Fruit fly (Drosophila melanogaster) whole organism, embryonic: ENCODE results near the gene CG14853.

Experiments
- ATbp ChIP-seq: fragments of 200-800 bp; sonication (Bioruptor generic); optimal IDR thresholded peaks from 2 replicates; lab custom pipeline; 2017; ENCODE audit warnings: missing biosample characterization, mild to moderate bottlenecking, missing genetic modification characterization, missing genetic modification reagents
- Ada2b ChIP-seq: fragments of 200-800 bp; sonication (Bioruptor generic); IDR thresholded peaks from 2 replicates; pipeline ENCODE4 v1.3.6; 2022; ENCODE audit warnings: missing biosample characterization, missing genetic modification characterization
- Bteb2 ChIP-seq: fragments of 200-800 bp; sonication (Bioruptor generic); optimal IDR thresholded peaks from 2 replicates; lab custom pipeline; 2016; ENCODE audit warnings: missing biosample characterization, missing genetic modification characterization
- CG10209 ChIP-seq: fragments of 200-800 bp; sonication (Bioruptor generic); optimal IDR thresholded peaks from 3 replicates; lab custom pipeline; 2017; ENCODE audit warnings: missing biosample characterization, mild to moderate bottlenecking, missing genetic modification characterization, missing genetic modification reagents
- CG10267 ChIP-seq: fragments of 200-800 bp; sonication (Bioruptor generic); optimal IDR thresholded peaks from 2 replicates; lab custom pipeline; 2018; ENCODE audit warnings: missing biosample characterization, mild to moderate bottlenecking, missing genetic modification characterization, moderate library complexity
- CG12155 ChIP-seq: fragments of 200-800 bp; sonication (Bioruptor generic); optimal IDR thresholded peaks from 3 replicates; lab custom pipeline; 2016; ENCODE audit warnings: missing biosample characterization, missing genetic modification characterization
- CG14014 ChIP-seq: fragments of 200-800 bp; sonication (Bioruptor generic); IDR thresholded peaks from 2 replicates; pipeline ENCODE4 v1.3.6; 2022; ENCODE audit warnings: missing biosample characterization, missing genetic modification characterization
- CG30403 ChIP-seq: fragments of 200-800 bp; sonication (Bioruptor generic); optimal IDR thresholded peaks from 3 replicates; lab custom pipeline; 2016; ENCODE audit warnings: missing biosample characterization, missing genetic modification characterization
- CG3065 ChIP-seq: fragments of 200-800 bp; sonication (Bioruptor generic); optimal IDR thresholded peaks from 2 replicates; lab custom pipeline; 2016; ENCODE audit warnings: missing biosample characterization, missing genetic modification characterization
- CG33557 ChIP-seq: fragments of 200-800 bp; sonication (Bioruptor generic); optimal IDR thresholded peaks from 2 replicates; lab custom pipeline; 2019; ENCODE audit warnings: missing biosample characterization, mild to moderate bottlenecking, missing genetic modification characterization, moderate library complexity
- CG3407 ChIP-seq: fragments of 200-800 bp; sonication (Bioruptor generic); optimal IDR thresholded peaks from 2 replicates; lab custom pipeline; 2018; ENCODE audit warnings: missing biosample characterization, mild to moderate bottlenecking, missing genetic modification characterization
- CG4424 ChIP-seq: fragments of 200-800 bp; sonication (Bioruptor generic); optimal IDR thresholded peaks from 3 replicates; lab custom pipeline; 2016; ENCODE audit warnings: missing biosample characterization, missing genetic modification characterization
- CG4707 ChIP-seq: fragments of 200-800 bp; sonication (Bioruptor generic); optimal IDR thresholded peaks from 2 replicates; lab custom pipeline; 2018; ENCODE audit warnings: missing biosample characterization, mild to moderate bottlenecking, missing genetic modification characterization, moderate library complexity
- CG4730 ChIP-seq: fragments of 200-800 bp; sonication (Bioruptor generic); IDR thresholded peaks from 2 replicates; pipeline ENCODE4 v1.3.6; 2022; ENCODE audit warnings: missing biosample characterization, missing genetic modification characterization
- CG7786 ChIP-seq: fragments of 200-800 bp; sonication (Bioruptor generic); optimal IDR thresholded peaks from 2 replicates; lab custom pipeline; 2016; ENCODE audit warnings: missing biosample characterization, missing genetic modification characterization
- CrebB ChIP-seq: fragments of 200-800 bp; sonication (Bioruptor generic); optimal IDR thresholded peaks from 3 replicates; lab custom pipeline; 2018; ENCODE audit warnings: missing biosample characterization, mild to moderate bottlenecking, missing genetic modification characterization
- Drgx ChIP-seq: fragments of 200-800 bp; sonication (Bioruptor generic); IDR thresholded peaks from 2 replicates; pipeline ENCODE4 v1.3.6; 2022; ENCODE audit warnings: missing biosample characterization, missing genetic modification characterization
- ERR ChIP-seq: fragments of 200-800 bp; sonication (Bioruptor generic); optimal IDR thresholded peaks from 2 replicates; lab custom pipeline; 2016; ENCODE audit warnings: missing biosample characterization, missing genetic modification characterization
- Nf-YA ChIP-seq: fragments of 200-800 bp; sonication (Bioruptor generic); IDR thresholded peaks from 2 replicates; pipeline ENCODE4 v1.3.6; 2022; ENCODE audit warnings: missing biosample characterization, missing genetic modification characterization
- Pdp1 ChIP-seq, 2 experiments: fragments of 200-800 bp; sonication (Bioruptor generic); optimal IDR thresholded peaks; 3 replicates each; lab custom pipeline; 2016; ENCODE audit warnings: missing biosample characterization in 2 of 2, missing genetic modification characterization in 2 of 2, mild to moderate bottlenecking in 1 of 2, moderate library complexity in 1 of 2
- Tbp ChIP-seq: fragments of >200 bp; optimal IDR thresholded peaks from 2 replicates; lab custom pipeline; 2018; ENCODE audit warnings: missing biosample characterization, missing genetic modification characterization
- ab ChIP-seq: fragments of 200-800 bp; sonication (Bioruptor generic); optimal IDR thresholded peaks from 2 replicates; lab custom pipeline; 2016; ENCODE audit warnings: missing biosample characterization, missing genetic modification characterization
- ap ChIP-seq: fragments of 200-800 bp; sonication (Bioruptor generic); IDR thresholded peaks from 2 replicates; pipeline ENCODE4 v1.3.6; 2022; ENCODE audit warnings: missing biosample characterization, missing genetic modification characterization
- ara ChIP-seq: fragments of 200-800 bp; sonication (Bioruptor generic); IDR thresholded peaks from 2 replicates; pipeline ENCODE4 v1.3.6; 2022; ENCODE audit warnings: missing biosample characterization, missing genetic modification characterization
- bcd ChIP-seq: fragments of 200-800 bp; sonication (Bioruptor generic); optimal IDR thresholded peaks from 2 replicates; lab custom pipeline; 2017; ENCODE audit warnings: missing biosample characterization, mild to moderate bottlenecking, missing genetic modification characterization
- bsh ChIP-seq, 2 experiments: fragments of 200-800 bp; sonication (Bioruptor generic); optimal IDR thresholded peaks; 2 replicates each; lab custom pipeline; 2017 to 2018; ENCODE audit warnings: mild to moderate bottlenecking in 2 of 2, missing biosample characterization in 2 of 2, missing genetic modification characterization in 2 of 2, moderate library complexity in 1 of 2
- chm ChIP-seq: fragments of 200-800 bp; sonication (Bioruptor generic); IDR thresholded peaks from 2 replicates; pipeline ENCODE4 v1.3.6; 2022; ENCODE audit warnings: missing biosample characterization, missing genetic modification characterization
- chn ChIP-seq: fragments of 200-800 bp; sonication (Bioruptor generic); optimal IDR thresholded peaks from 2 replicates; lab custom pipeline; 2016; ENCODE audit warnings: missing biosample characterization, missing genetic modification characterization
- dysf ChIP-seq: fragments of 200-800 bp; sonication (Bioruptor generic); IDR thresholded peaks from 3 replicates; pipeline ENCODE4 v1.3.6; 2022; ENCODE audit warnings: missing biosample characterization, missing genetic modification characterization
- esg ChIP-seq: fragments of 200-800 bp; sonication (Bioruptor generic); conservative IDR thresholded peaks from 2 replicates; pipeline ENCODE4 v1.3.6; 2022; ENCODE audit warnings: missing biosample characterization, missing genetic modification characterization
- fd3F ChIP-seq: fragments of 200-800 bp; sonication (Bioruptor generic); optimal IDR thresholded peaks from 2 replicates; lab custom pipeline; 2018; ENCODE audit warnings: missing biosample characterization, mild to moderate bottlenecking, missing genetic modification characterization, moderate library complexity
- fd96Cb ChIP-seq: fragments of 200-800 bp; sonication (Bioruptor generic); optimal IDR thresholded peaks from 2 replicates; lab custom pipeline; 2018; ENCODE audit warnings: missing biosample characterization, mild to moderate bottlenecking, missing genetic modification characterization, moderate library complexity
- gcm ChIP-seq: fragments of 200-800 bp; sonication (Bioruptor generic); optimal IDR thresholded peaks from 2 replicates; lab custom pipeline; 2019; ENCODE audit warnings: missing biosample characterization, mild to moderate bottlenecking, missing genetic modification characterization, moderate library complexity
- jigr1 ChIP-seq: fragments of 200-800 bp; sonication (Bioruptor generic); IDR thresholded peaks from 3 replicates; pipeline ENCODE4 v1.3.6; 2022; ENCODE audit warnings: missing biosample characterization, missing genetic modification characterization
- lola ChIP-seq, 3 experiments: fragments of >200 bp in 2 of 3; fragments of 200-800 bp in 1 of 3; sonication (Bioruptor generic) in 1 of 3; optimal IDR thresholded peaks; 2 replicates each; lab custom pipeline; 2017 to 2019; ENCODE audit warnings: missing biosample characterization in 3 of 3, missing genetic modification characterization in 3 of 3, mild to moderate bottlenecking in 1 of 3, moderate library complexity in 1 of 3
- mirr ChIP-seq: fragments of 200-800 bp; sonication (Bioruptor generic); optimal IDR thresholded peaks from 3 replicates; lab custom pipeline; 2018; ENCODE audit warnings: missing biosample characterization, mild to moderate bottlenecking, missing genetic modification characterization
- nmo ChIP-seq: fragments of 200-800 bp; sonication (Bioruptor generic); optimal IDR thresholded peaks from 2 replicates; lab custom pipeline; 2018; ENCODE audit warnings: missing biosample characterization, mild to moderate bottlenecking, missing genetic modification characterization, moderate library complexity
- nom ChIP-seq: fragments of 200-800 bp; sonication (Bioruptor generic); optimal IDR thresholded peaks from 2 replicates; lab custom pipeline; 2017; ENCODE audit warnings: missing biosample characterization, missing genetic modification characterization, mild to moderate bottlenecking, moderate library complexity, missing genetic modification reagents
- onecut ChIP-seq: fragments of 200-800 bp; sonication (Bioruptor generic); IDR thresholded peaks from 2 replicates; pipeline ENCODE4 v1.3.6; 2022; ENCODE audit warnings: missing biosample characterization, missing genetic modification characterization
- peb ChIP-seq: fragments of 200-800 bp; sonication (Bioruptor generic); IDR thresholded peaks from 2 replicates; pipeline ENCODE4 v1.3.6; 2022; ENCODE audit warnings: missing biosample characterization, missing genetic modification characterization
- prd ChIP-seq, 3 experiments: fragments of >200 bp in 2 of 3; fragments of 200-800 bp in 1 of 3; sonication (Bioruptor generic) in 1 of 3; optimal IDR thresholded peaks in 2 of 3; IDR thresholded peaks in 1 of 3; 2 replicates in 2 of 3; 3 replicates in 1 of 3; pipeline versions ENCODE4 v1.3.6 to Lab custom; 2017 to 2022; ENCODE audit warnings: missing biosample characterization in 1 of 3, missing genetic modification characterization in 1 of 3
- repo ChIP-seq: fragments of 200-800 bp; sonication (Bioruptor generic); optimal IDR thresholded peaks from 2 replicates; lab custom pipeline; 2016; ENCODE audit warnings: missing biosample characterization, missing genetic modification characterization
- sc ChIP-seq, 3 experiments: fragments of >200 bp in 2 of 3; fragments of 200-800 bp in 1 of 3; sonication (Bioruptor generic) in 1 of 3; optimal IDR thresholded peaks; 2 replicates in 2 of 3; 3 replicates in 1 of 3; lab custom pipeline; 2017; ENCODE audit warnings: mild to moderate bottlenecking in 1 of 3, missing biosample characterization in 1 of 3, missing genetic modification characterization in 1 of 3, missing genetic modification reagents in 1 of 3
- sens ChIP-seq: fragments of 200-800 bp; sonication (Bioruptor generic); peaks from one replicate; lab custom pipeline; 2016; ENCODE audit warnings: missing biosample characterization, missing genetic modification characterization
- shn ChIP-seq: fragments of 200-800 bp; sonication (Bioruptor generic); optimal IDR thresholded peaks from 3 replicates; lab custom pipeline; 2016; ENCODE audit warnings: missing biosample characterization, missing genetic modification characterization
- unc-4 ChIP-seq: fragments of 200-800 bp; sonication (Bioruptor generic); IDR thresholded peaks from 2 replicates; pipeline ENCODE4 v1.3.6; 2022; ENCODE audit warnings: missing biosample characterization, missing genetic modification characterization; ENCODE audit not compliant: partially characterized antibody
- vvl ChIP-seq: fragments of 200-800 bp; sonication (Bioruptor generic); IDR thresholded peaks from 2 replicates; pipeline ENCODE4 v1.3.6; 2022; ENCODE audit warnings: missing biosample characterization, missing genetic modification characterization

The CG14853 gene

dm6 chr3R:14622571-14622970 is 13.1 kb downstream of the CG14853 start:
- TF ChIP-seq fd3F (no peak), bsh (GFP tag; optimal IDR thresholded peaks at IDR 0.05; lab: Kevin White, UChicago) (peak in 1 of 2 experiments; percentile 5), dysf (GFP tag; lab: Robert Waterston, UW) (no peak)

- TF ChIP-seq Nf-YA, result no peak
- no peak for TF ChIP-seq Ada2b (GFP tag; lab: Robert Waterston, UW)
- peak; percentile 14 for TF ChIP-seq CG3407 (GFP tag; lab: Kevin White, UChicago)
- peak; percentile 78 for TF ChIP-seq nmo (GFP tag; lab: Kevin White, UChicago)
- no peak for TF ChIP-seq sc (optimal IDR thresholded peaks at IDR 0.05; lab: Kevin White, UChicago)
- peak; percentile 53 for TF ChIP-seq sc (GFP tag; optimal IDR thresholded peaks at IDR 0.05; lab: Kevin White, UChicago)
- peak; percentile 92 for TF ChIP-seq CG4707 (GFP tag; lab: Kevin White, UChicago)
- TF ChIP-seq ap (GFP tag; lab: Robert Waterston, UW), result no peak
- TF ChIP-seq CG12155 (GFP tag; lab: Kevin White, UChicago), result peak; percentile 4
- TF ChIP-seq CG4730 (GFP tag; lab: Robert Waterston, UW), result no peak
- peak; percentile 15; the same call in 1 of the 2 replicates for TF ChIP-seq esg (GFP tag; lab: Robert Waterston, UW)
- no peak for TF ChIP-seq onecut
- no peak for TF ChIP-seq bcd (GFP tag; lab: Kevin White, UChicago)
- TF ChIP-seq nom (GFP tag; lab: Kevin White, UChicago), result peak; percentile 65
- peak; percentile 59; the same call in 1 of the 2 replicates for TF ChIP-seq vvl (GFP tag; lab: Robert Waterston, UW)
- TF ChIP-seq chm (GFP tag; lab: Robert Waterston, UW), result no peak
- peak; percentile 64 for TF ChIP-seq CG33557 (GFP tag; lab: Kevin White, UChicago)
- peak; percentile 97 for TF ChIP-seq sens (GFP tag; lab: Kevin White, UChicago)
- TF ChIP-seq chn (GFP tag; lab: Kevin White, UChicago), result peak; percentile 57
- TF ChIP-seq ab (GFP tag; lab: Kevin White, UChicago), result no peak
- no peak for TF ChIP-seq Tbp (GFP tag; lab: Kevin White, UChicago)
- no peak for TF ChIP-seq jigr1 (GFP tag; lab: Robert Waterston, UW)
- peak; percentile 65 for TF ChIP-seq gcm
- TF ChIP-seq Bteb2 (GFP tag; lab: Kevin White, UChicago), result no peak
- peak; percentile 43 for TF ChIP-seq shn (GFP tag; lab: Kevin White, UChicago)
- TF ChIP-seq fd96Cb (tag; lab: Kevin White, UChicago), result peak; percentile 44
- peak in 1 of 3 experiments; percentile 83 for TF ChIP-seq lola (GFP tag; optimal IDR thresholded peaks at IDR 0.05; lab: Kevin White, UChicago)
- TF ChIP-seq ara (GFP tag; lab: Robert Waterston, UW), result peak; percentile 42; the same call in 1 of the 2 replicates
- no peak for TF ChIP-seq unc-4 (GFP tag; lab: Robert Waterston, UW)
- TF ChIP-seq prd (optimal IDR thresholded peaks at IDR 0.05; lab: Kevin White, UChicago), result no peak
- TF ChIP-seq prd (GFP tag; IDR thresholded peaks at IDR 0.05; lab: Robert Waterston, UW), result peak; percentile 53; the same call in 2 of the 3 replicates
- peak; percentile 54 to 69 for TF ChIP-seq Pdp1 (GFP tag; optimal IDR thresholded peaks at IDR 0.05; lab: Kevin White, UChicago)
- no peak for TF ChIP-seq CG14014
- peak; percentile 56 for TF ChIP-seq CG10209 (GFP tag; lab: Kevin White, UChicago)
- TF ChIP-seq CG4424 (GFP tag; lab: Kevin White, UChicago), result peak; percentile 48
- no peak for TF ChIP-seq ERR (GFP tag; lab: Kevin White, UChicago)
- peak; percentile 9 for TF ChIP-seq ATbp (GFP tag; lab: Kevin White, UChicago)
- TF ChIP-seq peb (GFP tag; lab: Robert Waterston, UW), result peak; percentile 13; the same call in 1 of the 2 replicates
- TF ChIP-seq CG7786 (GFP tag; lab: Kevin White, UChicago), result peak; percentile 38
- TF ChIP-seq mirr (GFP tag; lab: Kevin White, UChicago), result no peak
- TF ChIP-seq repo (GFP tag; lab: Kevin White, UChicago), result no peak
- peak; percentile 80 for TF ChIP-seq Drgx (GFP tag; lab: Robert Waterston, UW)
- TF ChIP-seq CG30403, result peak; percentile 62
- TF ChIP-seq CrebB, result no peak
- TF ChIP-seq CG10267, result peak; percentile 17
- TF ChIP-seq CG3065 (GFP tag; lab: Kevin White, UChicago), result peak; percentile 44
These were observed 14.7 kb downstream of the CG14853 start for dm6 chr3R:14624088-14624619.
